Worm (Caenorhabditis elegans) whole organism, L3 larva: Measurements from ENCODE around the gene F10E9.7.

Source experiments
- ZK546.5 ChIP-seq: sonication (generic microtip); optimal IDR thresholded peaks from 2 replicates; lab custom pipeline; 2017; ENCODE audit warnings: missing biosample characterization, missing genetic modification characterization
- aly-2 ChIP-seq: fragments of 150-350 bp; optimal IDR thresholded peaks from 2 replicates; lab custom pipeline; 2014; ENCODE audit warnings: missing biosample characterization, missing genetic modification characterization
- ama-1 ChIP-seq: fragments of 150-350 bp; optimal IDR thresholded peaks from 2 replicates; lab custom pipeline; 2018
- ceh-16 ChIP-seq: sonication (generic microtip); optimal IDR thresholded peaks from 2 replicates; lab custom pipeline; 2017; ENCODE audit warnings: missing biosample characterization, missing genetic modification characterization
- ceh-9 ChIP-seq: sonication (generic microtip); optimal IDR thresholded peaks from 2 replicates; lab custom pipeline; 2018; ENCODE audit warnings: missing biosample characterization, missing genetic modification characterization
- daf-12 ChIP-seq: fragments of 150-350 bp; optimal IDR thresholded peaks from 2 replicates; lab custom pipeline; 2014; ENCODE audit warnings: missing biosample characterization, missing genetic modification reagents, missing genetic modification characterization
- elt-1 ChIP-seq: fragments of 150-350 bp; optimal IDR thresholded peaks from 2 replicates; lab custom pipeline; 2014; ENCODE audit warnings: missing biosample characterization, missing genetic modification characterization
- elt-3 ChIP-seq, 3 experiments: fragments of 150-350 bp in 1 of 3; sonication (generic microtip) in 2 of 3; optimal IDR thresholded peaks; 2 replicates in 2 of 3; 4 replicates in 1 of 3; lab custom pipeline; 2014 to 2017; ENCODE audit warnings: missing biosample characterization in 3 of 3, missing genetic modification characterization in 3 of 3
- fkh-10 ChIP-seq: sonication (generic microtip); optimal IDR thresholded peaks from 2 replicates; lab custom pipeline; 2017; ENCODE audit warnings: missing biosample characterization, missing genetic modification reagents, missing genetic modification characterization
- fkh-2 ChIP-seq: fragments of 150-350 bp; optimal IDR thresholded peaks from 2 replicates; lab custom pipeline; 2014; ENCODE audit warnings: missing biosample characterization, missing genetic modification reagents, missing genetic modification characterization
- fos-1 ChIP-seq: fragments of 150-350 bp; optimal IDR thresholded peaks from 2 replicates; lab custom pipeline; 2014; ENCODE audit warnings: missing biosample characterization, missing genetic modification characterization
- hmg-11 ChIP-seq: sonication (generic microtip); optimal IDR thresholded peaks from 2 replicates; lab custom pipeline; 2016; ENCODE audit warnings: missing genetic modification characterization, missing compliant biosample characterization
- lin-15B ChIP-seq: fragments of 150-350 bp; optimal IDR thresholded peaks from 2 replicates; lab custom pipeline; 2014; ENCODE audit warnings: missing biosample characterization, missing genetic modification characterization
- lin-39 ChIP-seq: fragments of 150-350 bp; optimal IDR thresholded peaks from 2 replicates; lab custom pipeline; 2018; ENCODE audit warnings: missing biosample characterization, missing genetic modification reagents, missing genetic modification characterization
- lsy-12 ChIP-seq: sonication (generic microtip); optimal IDR thresholded peaks from 2 replicates; lab custom pipeline; 2016; ENCODE audit warnings: mild to moderate bottlenecking, missing genetic modification characterization, missing compliant biosample characterization
- mdl-1 ChIP-seq: fragments of 150-350 bp; optimal IDR thresholded peaks from 2 replicates; lab custom pipeline; 2014; ENCODE audit warnings: missing biosample characterization, missing genetic modification characterization
- mml-1 ChIP-seq: fragments of 150-350 bp; sonication (generic microtip); optimal IDR thresholded peaks from 3 replicates; lab custom pipeline; 2014; ENCODE audit warnings: missing biosample characterization, missing genetic modification characterization
- nfya-1 ChIP-seq: sonication (generic microtip); optimal IDR thresholded peaks from 2 replicates; lab custom pipeline; 2017; ENCODE audit warnings: missing genetic modification characterization, mild to moderate bottlenecking, missing compliant biosample characterization, antibody characterized with exemption, moderate library complexity; ENCODE audit not compliant: insufficient read depth
- nhr-11 ChIP-seq: fragments of 150-350 bp; optimal IDR thresholded peaks from 2 replicates; lab custom pipeline; 2014; ENCODE audit warnings: missing biosample characterization, missing genetic modification characterization
- nhr-12 ChIP-seq: fragments of 150-350 bp; optimal IDR thresholded peaks from 2 replicates; lab custom pipeline; 2014; ENCODE audit warnings: missing biosample characterization, missing genetic modification characterization
- nhr-23 ChIP-seq: fragments of 150-350 bp; optimal IDR thresholded peaks from 2 replicates; lab custom pipeline; 2014; ENCODE audit warnings: missing biosample characterization, missing genetic modification reagents, missing genetic modification characterization
- nhr-237 ChIP-seq: fragments of 150-350 bp; optimal IDR thresholded peaks from 2 replicates; lab custom pipeline; 2014; ENCODE audit warnings: missing biosample characterization, missing genetic modification characterization
- nhr-25 ChIP-seq: sonication (generic microtip); optimal IDR thresholded peaks from 2 replicates; lab custom pipeline; 2017; ENCODE audit warnings: missing biosample characterization, missing genetic modification characterization
- nhr-43 ChIP-seq: sonication (generic microtip); optimal IDR thresholded peaks from 2 replicates; lab custom pipeline; 2016; ENCODE audit warnings: mild to moderate bottlenecking, missing genetic modification characterization, missing compliant biosample characterization; ENCODE audit not compliant: poor library complexity, severe bottlenecking
- nhr-67 ChIP-seq: fragments of 150-350 bp; optimal IDR thresholded peaks from 2 replicates; lab custom pipeline; 2014; ENCODE audit warnings: missing biosample characterization, missing genetic modification characterization
- nhr-76 ChIP-seq: fragments of 150-350 bp; sonication (generic microtip); optimal IDR thresholded peaks from 5 replicates; lab custom pipeline; 2014; ENCODE audit warnings: missing biosample characterization, missing genetic modification characterization
- nhr-77 ChIP-seq: fragments of 150-350 bp; optimal IDR thresholded peaks from 2 replicates; lab custom pipeline; 2014; ENCODE audit warnings: missing biosample characterization, missing genetic modification characterization
- pha-4 ChIP-seq: fragments of 150-350 bp; optimal IDR thresholded peaks from 2 replicates; lab custom pipeline; 2014; ENCODE audit warnings: missing biosample characterization, missing genetic modification reagents, missing genetic modification characterization
- sea-2 ChIP-seq: fragments of 150-350 bp; sonication (generic microtip); optimal IDR thresholded peaks from 4 replicates; lab custom pipeline; 2014; ENCODE audit warnings: missing biosample characterization, missing genetic modification reagents, missing genetic modification characterization
- skn-1 ChIP-seq: fragments of 150-350 bp; optimal IDR thresholded peaks from 2 replicates; lab custom pipeline; 2014; ENCODE audit warnings: missing biosample characterization, missing genetic modification characterization
- snpc-4 ChIP-seq: fragments of 150-350 bp; optimal IDR thresholded peaks from 2 replicates; lab custom pipeline; 2014; ENCODE audit warnings: missing biosample characterization, missing genetic modification characterization
- unc-39 ChIP-seq: sonication (generic microtip); optimal IDR thresholded peaks from 4 replicates; lab custom pipeline; 2017; ENCODE audit warnings: missing biosample characterization, missing genetic modification characterization
- unc-62 ChIP-seq: fragments of 150-350 bp; sonication (generic microtip); optimal IDR thresholded peaks from 4 replicates; lab custom pipeline; 2014; ENCODE audit warnings: missing biosample characterization, missing genetic modification reagents, missing genetic modification characterization
- ztf-11 ChIP-seq: fragments of 150-350 bp; optimal IDR thresholded peaks from 2 replicates; lab custom pipeline; 2014; ENCODE audit warnings: missing biosample characterization, missing genetic modification characterization

Gene F10E9.7

ce11 chrIII:8265753-8266152, 41.5 kb downstream of the F10E9.7 start, which contains the start of gene mrps-9:
TSS of gene mrps-9 (plus strand) at chrIII:8266062.
- TF ChIP-seq fkh-10 (GFP tag; lab: Kevin White, UChicago) (no peak), ceh-16 (tag; lab: Kevin White, UChicago) (no peak), nfya-1 (peak; percentile 3), elt-1 (tag; lab: Kevin White, UChicago) (no peak), snpc-4 (tag; lab: Kevin White, UChicago) (no peak), skn-1 (tag; lab: Kevin White, UChicago) (no peak), nhr-43 (tag; lab: Kevin White, UChicago) (no peak), mml-1 (no peak), nhr-67 (tag; lab: Kevin White, UChicago) (no peak), ceh-9 (no peak), fkh-2 (tag; lab: Kevin White, UChicago) (no peak), lin-15B (peak; percentile 51)

ce11 chrIII:8263377-8263776, 43.9 kb downstream of the F10E9.7 start, which contains the start of gene col-91:
TSS of gene col-91 (minus strand) at chrIII:8263664.
- TF ChIP-seq nhr-77 = no peak
- peak; percentile 78 for TF ChIP-seq nhr-25 (tag; lab: Kevin White, UChicago)
- TF ChIP-seq elt-3 (tag; optimal IDR thresholded peaks at IDR 0.05; lab: Kevin White, UChicago) = peak in 1 of 3 experiments; percentile 90

- TF ChIP-seq elt-3 (tag; optimal IDR thresholded peaks at IDR 0.05; lab: Kevin White, UChicago) (no peak), nfya-1 (no peak), mml-1 (no peak), nhr-237 (tag; lab: Kevin White, UChicago) (no peak), hmg-11 (tag; lab: Kevin White, UChicago) (no peak), snpc-4 (tag; lab: Kevin White, UChicago) (no peak), aly-2 (tag; lab: Kevin White, UChicago) (no peak), fkh-10 (GFP tag; lab: Kevin White, UChicago) (no peak), lin-15B (no peak), unc-39 (tag; lab: Kevin White, UChicago) (no peak), ama-1 (no peak), fos-1 (no peak)
- TF ChIP-seq, all 47 proteins: peak for 0
Observed at ce11 chrIII:8262599-8262998, 44.6 kb downstream of the F10E9.7 start.

DNA sequence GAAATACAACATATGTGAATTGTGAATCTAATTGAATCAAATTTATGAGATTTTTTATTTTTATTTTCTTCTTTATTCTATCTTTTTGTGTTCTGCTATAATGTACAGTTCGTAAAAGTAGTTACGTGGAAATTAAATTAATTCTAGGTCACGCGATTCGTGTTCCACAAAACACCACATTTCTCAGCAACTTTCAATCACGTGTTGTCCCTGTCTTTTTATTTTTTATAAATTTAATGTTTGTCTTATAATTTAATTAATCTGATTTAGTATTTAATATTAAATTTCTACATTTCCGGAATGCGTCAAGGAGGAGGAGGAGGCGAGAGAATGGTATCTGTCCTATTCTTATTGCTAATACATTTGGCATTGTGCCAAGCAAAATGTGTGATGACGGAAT, 49.2 kb downstream of the F10E9.7 start, which contains the start of gene ncr-2:
ncr-2 (plus strand) TSS at position 301 of the 400 bp plus-strand sequence.
- no peak for TF ChIP-seq nhr-76 (tag; lab: Kevin White, UChicago)
- TF ChIP-seq nhr-67 (tag; lab: Kevin White, UChicago) = no peak
- no peak for TF ChIP-seq daf-12
- no peak for TF ChIP-seq unc-62 (GFP tag; lab: Kevin White, UChicago)
- no peak for TF ChIP-seq pha-4 (tag; lab: Kevin White, UChicago)
- TF ChIP-seq nhr-11 = no peak
- no peak for TF ChIP-seq nhr-12 (tag; lab: Kevin White, UChicago)
- TF ChIP-seq mdl-1 (tag; lab: Kevin White, UChicago) = no peak
- no peak for TF ChIP-seq unc-39 (tag; lab: Kevin White, UChicago)
- TF ChIP-seq elt-3 (tag; optimal IDR thresholded peaks at IDR 0.05; lab: Kevin White, UChicago) = no peak
- no peak for TF ChIP-seq hmg-11 (tag; lab: Kevin White, UChicago)
- TF ChIP-seq sea-2 (GFP tag; lab: Kevin White, UChicago) = no peak
- TF ChIP-seq ztf-11 (tag; lab: Kevin White, UChicago) = no peak
- no peak for TF ChIP-seq snpc-4 (tag; lab: Kevin White, UChicago)
- TF ChIP-seq nhr-25 (tag; lab: Kevin White, UChicago) = no peak
- no peak for TF ChIP-seq ZK546.5 (tag; lab: Kevin White, UChicago)
- TF ChIP-seq ceh-16 (tag; lab: Kevin White, UChicago) = no peak
- no peak for TF ChIP-seq nhr-23
- no peak for TF ChIP-seq lsy-12 (tag; lab: Kevin White, UChicago)
- no peak for TF ChIP-seq lin-39
